Fruit fly (Drosophila melanogaster) whole organism, pupa: ENCODE results near the gene kipf.

Source experiments
- CG12605 ChIP-seq: fragments of 200-800 bp; sonication (Bioruptor generic); IDR thresholded peaks from 2 replicates; pipeline ENCODE4 v1.3.6; 2022; ENCODE audit warnings: missing biosample characterization, missing genetic modification characterization
- CG13204 ChIP-seq: fragments of 200-800 bp; sonication (Bioruptor generic); optimal IDR thresholded peaks from 2 replicates; lab custom pipeline; 2018; ENCODE audit warnings: missing biosample characterization, mild to moderate bottlenecking, missing genetic modification characterization, moderate library complexity
- CG14655 ChIP-seq: fragments of 200-800 bp; sonication (Bioruptor generic); optimal IDR thresholded peaks from 3 replicates; lab custom pipeline; 2017; ENCODE audit warnings: mild to moderate bottlenecking, missing biosample characterization, missing genetic modification reagents, missing genetic modification characterization
- CG15710 ChIP-seq: fragments of 200-800 bp; sonication (Bioruptor generic); optimal IDR thresholded peaks from 2 replicates; lab custom pipeline; 2018; ENCODE audit warnings: missing biosample characterization, mild to moderate bottlenecking, missing genetic modification characterization, moderate library complexity
- CG17806 ChIP-seq: fragments of 200-800 bp; sonication (Bioruptor generic); optimal IDR thresholded peaks from 2 replicates; lab custom pipeline; 2018; ENCODE audit warnings: missing biosample characterization, mild to moderate bottlenecking, missing genetic modification characterization, moderate library complexity
- CG32121 ChIP-seq: fragments of 200-800 bp; sonication (Bioruptor generic); IDR thresholded peaks from 2 replicates; pipeline ENCODE4 v1.3.6; 2022; ENCODE audit warnings: missing biosample characterization, missing genetic modification characterization
- CG4496 ChIP-seq: fragments of 200-800 bp; sonication (Bioruptor generic); IDR thresholded peaks from 3 replicates; pipeline ENCODE4 v1.3.6; 2022; ENCODE audit warnings: missing biosample characterization, missing genetic modification characterization
- CG8159 ChIP-seq: fragments of 200-800 bp; sonication (Bioruptor generic); optimal IDR thresholded peaks from 3 replicates; lab custom pipeline; 2018; ENCODE audit warnings: missing biosample characterization, mild to moderate bottlenecking, missing genetic modification characterization, moderate library complexity
- CG8301 ChIP-seq: fragments of 200-800 bp; sonication (Bioruptor generic); optimal IDR thresholded peaks from 2 replicates; lab custom pipeline; 2018; ENCODE audit warnings: missing biosample characterization, mild to moderate bottlenecking, missing genetic modification characterization
- CG9948 ChIP-seq: fragments of 200-800 bp; sonication (Bioruptor generic); optimal IDR thresholded peaks from 2 replicates; lab custom pipeline; 2018; ENCODE audit warnings: missing biosample characterization, mild to moderate bottlenecking, missing genetic modification characterization, moderate library complexity
- D1 ChIP-seq: fragments of 200-800 bp; sonication (Bioruptor generic); optimal IDR thresholded peaks from 2 replicates; lab custom pipeline; 2018; ENCODE audit warnings: missing biosample characterization, mild to moderate bottlenecking, missing genetic modification characterization, moderate library complexity
- EcR ChIP-seq: fragments of 200-800 bp; sonication (Bioruptor generic); optimal IDR thresholded peaks from 3 replicates; lab custom pipeline; 2019; ENCODE audit warnings: missing biosample characterization, missing genetic modification characterization, mild to moderate bottlenecking, moderate library complexity, missing genetic modification reagents
- Ets98B ChIP-seq: fragments of 200-800 bp; sonication (Bioruptor generic); IDR thresholded peaks from 2 replicates; pipeline ENCODE4 v1.3.6; 2022; ENCODE audit warnings: missing biosample characterization, missing genetic modification characterization
- Pif1A ChIP-seq: fragments of 200-800 bp; sonication (Bioruptor generic); optimal IDR thresholded peaks from 3 replicates; lab custom pipeline; 2016; ENCODE audit warnings: missing biosample characterization, missing genetic modification characterization
- Pif1B ChIP-seq: fragments of 200-800 bp; sonication (Bioruptor generic); optimal IDR thresholded peaks from 3 replicates; lab custom pipeline; 2016; ENCODE audit warnings: missing biosample characterization, missing genetic modification characterization

Gene kipf

DNA sequence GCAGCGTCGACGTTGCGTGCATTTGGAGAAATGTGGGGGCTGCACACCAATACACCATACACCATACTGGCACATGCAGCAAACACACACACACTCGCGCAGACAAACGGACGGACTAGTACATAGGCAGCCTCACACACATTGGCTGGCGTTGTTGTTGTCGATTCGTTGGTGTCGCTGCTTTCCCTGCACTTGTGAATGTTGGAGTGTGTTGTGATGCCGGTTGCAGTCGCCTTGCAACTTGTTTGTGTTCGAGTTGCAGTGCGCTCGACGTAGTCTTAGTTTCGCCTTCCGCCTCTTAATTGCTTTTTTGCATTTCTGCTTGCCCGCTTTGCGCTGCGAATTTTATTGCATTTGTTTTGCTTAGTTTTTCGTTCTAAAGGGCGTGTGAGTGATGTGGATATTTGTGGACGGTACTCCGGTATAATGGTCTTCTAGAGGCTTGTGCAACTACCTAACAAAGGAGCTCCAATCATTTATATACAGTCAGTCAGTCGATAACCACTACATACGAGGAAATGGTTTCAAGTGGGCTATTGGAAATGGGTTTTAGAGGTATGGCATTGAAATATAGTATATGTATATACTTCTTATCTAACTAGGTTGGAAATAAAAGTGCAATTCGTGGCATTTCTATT is 50.0 kb downstream of the kipf start:
- TF ChIP-seq Pif1B (no peak), CG32121 (GFP tag; lab: Robert Waterston, UW) (peak; percentile 43; the same call in 1 of the 2 replicates), CG13204 (peak; percentile 58), CG15710 (tag; lab: Kevin White, UChicago) (no peak), CG4496 (0 out of 3 replicates have a peak, but pooled peaks have one; percentile 39), CG17806 (tag; lab: Kevin White, UChicago) (no peak), Ets98B (no peak; the same call in 1 of the 2 replicates), Pif1A (GFP tag; lab: Kevin White, UChicago) (no peak), EcR (GFP tag; lab: Kevin White, UChicago) (no peak), CG9948 (no peak)

dm6 chr3R:7964751-7965319 is 51.2 kb downstream of the kipf start:
- no peak for TF ChIP-seq D1 (tag; lab: Kevin White, UChicago)
- no peak for TF ChIP-seq CG8159 (tag; lab: Kevin White, UChicago)
- TF ChIP-seq CG12605: no peak
- no peak for TF ChIP-seq CG8301 (tag; lab: Kevin White, UChicago)
- no peak for TF ChIP-seq CG14655 (GFP tag; lab: Kevin White, UChicago)
- TF ChIP-seq CG32121 (GFP tag; lab: Robert Waterston, UW): no peak
- no peak for TF ChIP-seq CG9948
- TF ChIP-seq CG15710 (tag; lab: Kevin White, UChicago): no peak
- TF ChIP-seq, all 21 proteins: peak for 0
